Fruit fly (Drosophila melanogaster): ENCODE measurements around the gene Caf1-180.
A peak's percentile ranks its signal among the peaks of the same experiment; 100 is the strongest.

The Caf1-180 gene

DNA sequence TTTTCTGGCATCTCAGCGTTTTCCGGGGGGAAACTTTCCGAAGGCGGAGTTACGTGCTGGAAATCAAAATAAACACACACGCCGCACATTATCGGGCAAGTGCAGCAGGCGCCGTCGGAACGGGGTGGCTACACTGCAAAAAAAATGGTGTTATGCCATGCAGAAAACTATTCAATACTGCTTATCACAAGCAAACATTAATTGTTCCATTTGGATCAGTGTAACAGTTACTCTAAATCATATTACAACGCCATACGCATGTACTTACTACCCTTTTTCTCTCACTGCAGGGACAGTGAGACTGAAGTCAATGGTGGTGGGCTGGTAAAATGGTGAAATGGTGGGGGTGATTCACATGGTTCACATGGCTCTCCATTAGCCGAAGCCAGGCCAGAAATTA, 21.1 kb upstream of the Caf1-180 start:
- TF ChIP-seq tai (GFP tag; optimal IDR thresholded peaks at IDR 0.05) (no peak), br (GFP tag; optimal IDR thresholded peaks at IDR 0.05) (no peak), jim (GFP tag; optimal IDR thresholded peaks at IDR 0.05) (no peak), Dfd (GFP tag; optimal IDR thresholded peaks at IDR 0.05) (no peak), CG32264 (GFP tag; optimal IDR thresholded peaks at IDR 0.05) (no peak), N (GFP tag; optimal IDR thresholded peaks at IDR 0.05) (no peak), usp (GFP tag; optimal IDR thresholded peaks at IDR 0.05) (no peak), dsf (GFP tag; optimal IDR thresholded peaks at IDR 0.05; ENCODE audit: borderline replicate concordance) (no peak), woc (GFP tag; optimal IDR thresholded peaks at IDR 0.05) (no peak), Myc (optimal IDR thresholded peaks at IDR 0.05) (no peak), fru (GFP tag; optimal IDR thresholded peaks at IDR 0.05) (peak; percentile 32), foxo (GFP tag; optimal IDR thresholded peaks at IDR 0.05) (peak in 1 of 2 experiments; percentile 47), sv (GFP tag; optimal IDR thresholded peaks at IDR 0.05) (peak; percentile 16), Vsx2 (GFP tag; optimal IDR thresholded peaks at IDR 0.05; ENCODE audit: partially characterized antibody) (no peak), dl (GFP tag; optimal IDR thresholded peaks at IDR 0.05; ENCODE audit: insufficient read depth in 1 of 2, partially characterized antibody in 2 of 2) (no peak)

dm6 chrX:8624867-8625266, 18.8 kb upstream of the Caf1-180 start:
- TF ChIP-seq jim (GFP tag; optimal IDR thresholded peaks at IDR 0.05) (no peak), psq (GFP tag; optimal IDR thresholded peaks at IDR 0.05) (peak; percentile 55), N (GFP tag; optimal IDR thresholded peaks at IDR 0.05) (peak; percentile 40), Dif (GFP tag; optimal IDR thresholded peaks at IDR 0.05; ENCODE audit: partially characterized antibody) (peak; percentile 42), Mio (GFP tag; optimal IDR thresholded peaks at IDR 0.05) (no peak), Myc (optimal IDR thresholded peaks at IDR 0.05) (peak; percentile 66)

DNA sequence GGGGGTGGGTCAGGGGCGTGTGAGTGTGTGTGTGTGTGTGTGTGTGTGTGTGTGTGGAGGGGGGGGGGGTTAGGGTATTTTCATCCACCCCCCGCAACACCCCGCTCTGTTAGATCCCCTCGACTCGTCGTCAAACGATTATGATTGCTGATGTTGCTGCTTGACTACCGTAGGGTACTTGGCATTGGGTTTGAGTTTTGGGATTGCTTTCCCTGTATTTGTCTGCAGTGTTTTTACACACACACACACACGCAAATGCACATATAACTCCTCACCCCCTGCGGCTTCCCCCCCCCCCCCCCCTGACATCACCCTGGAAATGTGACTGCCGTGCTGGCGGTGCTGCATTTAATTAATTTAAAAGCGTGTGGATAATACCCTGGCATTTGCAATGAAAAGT, 16.3 kb upstream of the Caf1-180 start:
- TF ChIP-seq Dfd (GFP tag; optimal IDR thresholded peaks at IDR 0.05), result peak; percentile 67
- no peak for TF ChIP-seq pan (optimal IDR thresholded peaks at IDR 0.05)
- TF ChIP-seq HLH106 (tag; optimal IDR thresholded peaks at IDR 0.05), result no peak

DNA sequence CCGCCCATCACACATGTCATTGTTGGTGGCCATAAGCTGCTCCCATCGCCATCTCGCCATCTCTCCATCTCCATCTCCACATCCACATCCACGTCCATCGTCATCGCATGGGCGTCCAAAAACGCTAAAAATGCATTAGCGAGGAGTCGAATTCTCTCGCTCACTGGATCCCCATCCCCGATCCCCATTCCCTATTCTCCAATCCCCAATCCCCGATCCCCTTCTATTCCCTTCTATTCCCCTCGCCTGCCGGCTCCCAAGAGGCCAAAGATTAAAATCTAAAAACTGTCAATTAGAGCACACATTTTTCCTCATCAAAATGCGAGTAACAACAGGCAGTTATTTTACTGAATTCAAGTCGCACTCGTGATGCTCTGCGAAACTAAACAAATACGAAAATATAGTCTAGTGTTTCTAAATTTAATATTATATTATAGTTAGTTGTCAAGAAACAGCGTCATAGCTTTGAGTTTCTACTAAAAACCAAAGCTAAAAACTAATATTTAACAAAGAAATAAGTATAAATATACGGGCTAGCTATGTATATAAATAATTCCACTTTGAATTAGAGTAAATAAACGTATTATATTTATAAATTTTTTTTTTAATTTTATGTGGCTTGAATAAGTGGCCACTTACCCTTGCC, 10.8 kb upstream of the Caf1-180 start:
- TF ChIP-seq Sp1 (GFP tag; optimal IDR thresholded peaks at IDR 0.05), result no peak
- TF ChIP-seq dsf (GFP tag; optimal IDR thresholded peaks at IDR 0.05; ENCODE audit: borderline replicate concordance), result no peak
- no peak for TF ChIP-seq jim (GFP tag; optimal IDR thresholded peaks at IDR 0.05)
- TF ChIP-seq brk (GFP tag; optimal IDR thresholded peaks at IDR 0.05), result no peak
- TF ChIP-seq lola (GFP tag; optimal IDR thresholded peaks at IDR 0.05), result no peak
- no peak for TF ChIP-seq Hr78 (GFP tag; optimal IDR thresholded peaks at IDR 0.05)
- no peak for TF ChIP-seq Rel (GFP tag; optimal IDR thresholded peaks at IDR 0.05)
- TF ChIP-seq Rel (tag; optimal IDR thresholded peaks at IDR 0.05), result no peak

dm6 chrX:8616280-8616679, 10.2 kb upstream of the Caf1-180 start:
- TF ChIP-seq CG9705 (GFP tag; optimal IDR thresholded peaks at IDR 0.05), result no peak
- no peak for TF ChIP-seq Rel (GFP tag; optimal IDR thresholded peaks at IDR 0.05)
- TF ChIP-seq Rel (tag; optimal IDR thresholded peaks at IDR 0.05), result no peak
- no peak for TF ChIP-seq Hnf4 (GFP tag; optimal IDR thresholded peaks at IDR 0.05)
- TF ChIP-seq fru (GFP tag; optimal IDR thresholded peaks at IDR 0.05), result no peak

DNA sequence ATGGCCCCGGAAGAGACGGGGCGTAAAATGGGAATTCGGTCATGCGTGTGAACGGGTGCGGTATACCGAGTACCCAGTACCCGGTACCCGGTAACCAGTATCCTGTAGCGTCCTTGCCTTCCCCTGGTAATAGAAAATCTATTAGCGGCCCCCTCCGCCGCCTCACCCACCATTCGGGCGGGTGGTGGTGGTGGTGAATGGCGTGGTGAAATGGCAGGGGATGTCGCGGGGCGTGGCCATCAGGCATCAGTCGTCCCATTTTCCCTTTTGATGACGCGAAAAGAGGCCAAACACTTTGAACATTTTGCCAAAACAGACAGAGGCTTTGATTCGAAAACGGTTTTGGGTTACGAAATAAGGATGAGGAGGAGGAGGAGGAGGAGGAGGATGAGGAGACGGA, 1.8 kb upstream of the Caf1-180 start:
- no peak for TF ChIP-seq CrebA (GFP tag; optimal IDR thresholded peaks at IDR 0.05; ENCODE audit: borderline replicate concordance)
- TF ChIP-seq Dfd (GFP tag; optimal IDR thresholded peaks at IDR 0.05), result no peak
- TF ChIP-seq lola (GFP tag; optimal IDR thresholded peaks at IDR 0.05), result no peak
- TF ChIP-seq Rel (GFP tag; optimal IDR thresholded peaks at IDR 0.05), result no peak
- TF ChIP-seq Rel (tag; optimal IDR thresholded peaks at IDR 0.05), result no peak
- no peak for TF ChIP-seq dl (GFP tag; optimal IDR thresholded peaks at IDR 0.05; ENCODE audit: insufficient read depth in 1 of 2, partially characterized antibody in 2 of 2)
- TF ChIP-seq CG32264 (GFP tag; optimal IDR thresholded peaks at IDR 0.05), result no peak
- no peak for TF ChIP-seq ey (GFP tag; optimal IDR thresholded peaks at IDR 0.05)
